Worm (Caenorhabditis elegans) whole organism, mixed stage, embryonic: ENCODE data around the gene fbxa-15.

ENCODE experiments used
- M03D4.4 ChIP-seq: sonication (generic microtip); optimal IDR thresholded peaks from 2 replicates; lab custom pipeline; 2017; ENCODE audit warnings: mild to moderate bottlenecking, missing genetic modification characterization, missing compliant biosample characterization
- elt-3 ChIP-seq: fragments of 150-350 bp; optimal IDR thresholded peaks from 2 replicates; lab custom pipeline; 2014; ENCODE audit warnings: missing biosample characterization, missing genetic modification characterization
- flh-1 ChIP-seq: fragments of 200-800 bp; sonication (Bioruptor generic); optimal IDR thresholded peaks from 2 replicates; lab custom pipeline; 2018; ENCODE audit warnings: mild to moderate bottlenecking, missing genetic modification characterization, moderate library complexity, missing compliant biosample characterization
- lsy-2 ChIP-seq: fragments of 150-350 bp; optimal IDR thresholded peaks from 2 replicates; lab custom pipeline; 2014; ENCODE audit warnings: missing biosample characterization, missing genetic modification characterization
- mep-1 ChIP-seq: fragments of 150-350 bp; optimal IDR thresholded peaks from 2 replicates; lab custom pipeline; 2017; ENCODE audit warnings: missing biosample characterization, missing genetic modification reagents, missing genetic modification characterization, inconsistent platforms
- nhr-2 ChIP-seq: fragments of 150-350 bp; optimal IDR thresholded peaks from 2 replicates; lab custom pipeline; 2014; ENCODE audit warnings: missing biosample characterization, missing genetic modification characterization
- nhr-28 ChIP-seq: fragments of 150-350 bp; optimal IDR thresholded peaks from 2 replicates; lab custom pipeline; 2014; ENCODE audit warnings: missing biosample characterization, missing genetic modification characterization
- nhr-76 ChIP-seq: sonication (generic microtip); optimal IDR thresholded peaks from 2 replicates; lab custom pipeline; 2017; ENCODE audit warnings: missing biosample characterization, missing genetic modification characterization
- pha-4 ChIP-seq: fragments of 150-350 bp; optimal IDR thresholded peaks from 2 replicates; lab custom pipeline; 2018; ENCODE audit warnings: missing biosample characterization, missing genetic modification reagents, missing genetic modification characterization
- sptf-1 ChIP-seq: sonication (generic microtip); optimal IDR thresholded peaks from 2 replicates; lab custom pipeline; 2017; ENCODE audit warnings: mild to moderate bottlenecking, missing genetic modification characterization, moderate library complexity, missing compliant biosample characterization
- unc-39 ChIP-seq: fragments of 150-350 bp; optimal IDR thresholded peaks from 2 replicates; lab custom pipeline; 2014; ENCODE audit warnings: missing biosample characterization, missing genetic modification characterization
- unc-62 ChIP-seq: fragments of 150-350 bp; optimal IDR thresholded peaks from 2 replicates; lab custom pipeline; 2014; ENCODE audit warnings: missing biosample characterization, missing genetic modification reagents, missing genetic modification characterization

- TF ChIP-seq elt-3 (no peak), unc-39 (tag; lab: Kevin White, UChicago) (no peak), nhr-28 (tag; lab: Kevin White, UChicago) (no peak), nhr-2 (tag; lab: Kevin White, UChicago) (no peak), M03D4.4 (no peak), pha-4 (tag; lab: Kevin White, UChicago) (no peak), lsy-2 (tag; lab: Kevin White, UChicago) (no peak), unc-62 (no peak), nhr-76 (no peak), sptf-1 (tag; lab: Kevin White, UChicago) (no peak), mep-1 (tag; lab: Kevin White, UChicago) (no peak), flh-1 (no peak)
Observed at ce11 chrIII:1342919-1343419, 21.5 kb upstream of the fbxa-15 start, which contains the start of gene fbxa-27.
